Worm (Caenorhabditis elegans): ENCODE data around the gene F55B11.4.

F55B11.4 gene

ce11 chrIV:14385140-14385539 lies 45.6 kb downstream of the F55B11.4 start:
- no peak for TF ChIP-seq rec-8 (tag; optimal IDR thresholded peaks at IDR 0.05)
- TF ChIP-seq snpc-4 (GFP tag; optimal IDR thresholded peaks at IDR 0.05), result no peak
- peak in 2 of 4 experiments; percentile 9 to 30 for TF ChIP-seq snpc-4 (tag; optimal IDR thresholded peaks at IDR 0.05)

ce11 chrIV:14384194-14384593 lies 46.5 kb downstream of the F55B11.4 start:
- TF ChIP-seq nhr-80 (tag; optimal IDR thresholded peaks at IDR 0.05), result no peak
- TF ChIP-seq chd-7 (tag; optimal IDR thresholded peaks at IDR 0.05), result no peak
- TF ChIP-seq ceh-79 (tag; optimal IDR thresholded peaks at IDR 0.05), result no peak
- TF ChIP-seq F49E8.2 (tag; optimal IDR thresholded peaks at IDR 0.05; ENCODE audit: insufficient read depth), result no peak
- no peak for TF ChIP-seq hlh-26 (GFP tag; conservative IDR thresholded peaks at IDR 0.05)
- TF ChIP-seq tbx-9 (tag; optimal IDR thresholded peaks at IDR 0.05; ENCODE audit: borderline replicate concordance), result no peak
- TF ChIP-seq hlh-12 (tag; optimal IDR thresholded peaks at IDR 0.05), result no peak

ce11 chrIV:14383474-14383873 lies 47.2 kb downstream of the F55B11.4 start, which contains the start of gene paqr-3:
paqr-3 (minus strand) TSS chrIV:14383683.
- TF ChIP-seq madf-6 (GFP tag; IDR thresholded peaks at IDR 0.05) (no peak), Y95B8A.8 (GFP tag; IDR thresholded peaks at IDR 0.05) (no peak), K11D2.4 (GFP tag; IDR thresholded peaks at IDR 0.05) (no peak), nhr-120 (GFP tag; IDR thresholded peaks at IDR 0.05) (no peak), snpc-4 (GFP tag; optimal IDR thresholded peaks at IDR 0.05) (no peak), snpc-4 (tag; optimal IDR thresholded peaks at IDR 0.05) (peak in 2 of 4 experiments; percentile 32 to 57), attf-6 (GFP tag; IDR thresholded peaks at IDR 0.05) (peak; percentile 81)

Data from whole organism, young adult.